Fruit fly (Drosophila melanogaster): Measurements from ENCODE around the gene Klp3A.
A peak's percentile ranks its signal among the peaks of the same experiment; 100 is the strongest.

DNA sequence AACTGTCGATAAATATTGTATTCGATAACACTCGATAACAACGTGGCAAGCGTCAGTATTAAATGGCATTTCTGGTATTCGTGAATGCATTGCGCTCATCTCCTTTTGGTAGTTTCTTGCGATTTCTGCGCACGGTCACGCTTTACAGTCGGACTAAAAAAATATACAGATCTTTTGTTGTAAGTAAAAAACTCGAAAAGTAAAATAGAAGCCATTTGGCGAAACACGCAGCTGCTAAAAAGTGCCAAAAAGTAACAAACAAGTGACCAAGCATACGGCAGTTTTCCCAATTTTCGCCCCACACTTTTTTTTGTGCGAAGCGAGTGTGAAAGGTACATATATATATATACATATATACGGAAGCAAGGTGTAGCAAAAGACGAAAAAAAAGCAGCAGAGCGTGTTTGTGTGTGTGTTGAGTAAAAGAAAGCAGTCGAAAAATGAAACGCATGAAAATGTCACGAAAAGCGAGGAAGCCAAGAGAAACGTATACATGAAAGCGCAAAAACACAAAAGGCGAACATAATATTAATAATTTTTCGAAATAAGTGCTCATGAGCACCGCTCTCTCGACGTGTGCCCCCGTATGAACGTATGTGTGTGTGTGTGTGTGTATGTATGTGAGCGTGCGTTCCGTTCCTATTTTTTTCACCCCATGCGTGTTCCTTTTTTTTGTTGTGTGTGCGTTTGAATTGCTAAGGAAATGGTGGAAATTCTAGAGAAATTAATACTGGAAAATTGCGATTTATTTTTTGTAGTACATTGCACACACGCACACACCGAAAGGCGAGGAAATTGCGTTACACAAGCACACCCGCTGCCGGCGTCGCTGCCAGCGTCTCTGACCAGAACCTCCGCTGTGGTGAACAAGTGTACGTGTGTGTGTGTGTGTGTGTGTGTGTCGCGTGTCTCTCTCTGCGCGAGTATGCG is 30.3 kb upstream of the Klp3A start, which contains the start of gene sgg:
- TF ChIP-seq h (optimal IDR thresholded peaks at IDR 0.05) (no peak), Myc (optimal IDR thresholded peaks at IDR 0.05) (no peak), psq (optimal IDR thresholded peaks at IDR 0.05) (peak; percentile 40), ttk (optimal IDR thresholded peaks at IDR 0.05) (no peak), insv (optimal IDR thresholded peaks at IDR 0.05) (no peak)

All from Kc167 (cell line).